Worm (Caenorhabditis elegans) whole organism, L4/young adult: ENCODE measurements around the gene F36H9.4.

ENCODE experiments used
- W03F9.2 ChIP-seq: fragments of 150-350 bp; optimal IDR thresholded peaks from 2 replicates; lab custom pipeline; 2014; ENCODE audit warnings: missing biosample characterization, missing genetic modification characterization
- dao-5 ChIP-seq: sonication (generic microtip); optimal IDR thresholded peaks from 2 replicates; lab custom pipeline; 2016; ENCODE audit warnings: missing genotype, missing genetic modification characterization, moderate library complexity, missing compliant biosample characterization
- him-1 ChIP-seq: sonication (generic microtip); optimal IDR thresholded peaks from 2 replicates; lab custom pipeline; 2016; ENCODE audit warnings: missing genotype, missing genetic modification reagents, missing genetic modification characterization, missing compliant biosample characterization

DNA sequence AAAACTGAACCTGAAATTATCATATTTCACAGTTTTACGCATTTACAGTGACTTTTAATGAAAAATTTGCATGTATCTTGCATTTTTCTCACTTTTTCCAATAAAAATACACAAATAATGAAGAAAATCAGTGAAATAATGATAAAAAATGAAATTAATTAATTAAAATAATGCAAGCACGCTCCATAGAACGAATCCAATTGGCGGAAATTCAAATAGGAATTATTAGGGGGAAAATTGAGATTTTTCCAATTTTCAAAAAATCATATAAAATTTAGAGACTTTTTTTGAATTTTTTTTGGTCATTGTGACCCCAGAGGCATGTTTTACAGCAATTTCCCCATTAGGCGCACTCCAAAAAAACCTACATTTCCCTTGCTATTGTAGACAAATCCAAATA is 41.7 kb upstream of the F36H9.4 start:
- TF ChIP-seq dao-5 (tag; lab: Kevin White, UChicago) (no peak), him-1 (no peak), W03F9.2 (tag; lab: Kevin White, UChicago) (no peak)
